Worm (Caenorhabditis elegans): Measurements from ENCODE around the gene srx-136.

The srx-136 gene

DNA sequence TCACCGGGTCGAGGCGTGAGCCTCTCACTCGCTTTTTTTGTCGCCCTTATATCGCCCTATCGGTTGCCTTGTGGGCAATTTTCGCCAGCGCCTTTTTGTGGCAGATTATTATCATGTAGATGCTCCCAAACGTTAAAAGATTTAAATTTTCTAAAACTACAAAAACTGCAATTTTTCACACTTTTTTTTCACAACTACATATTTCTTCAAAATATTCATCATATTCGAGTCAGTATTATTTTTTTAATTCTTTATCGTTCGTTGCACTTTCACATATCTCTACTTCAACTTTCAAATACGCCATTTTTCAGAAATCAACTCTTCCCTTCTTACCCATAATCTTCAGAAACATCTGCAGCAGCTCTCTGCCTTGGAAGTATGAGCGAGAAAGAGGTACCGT, 44.3 kb upstream of the srx-136 start, which contains the start of gene ceh-24:
ceh-24 (plus strand) TSS at position 301 of the 400 bp plus-strand sequence.
- TF ChIP-seq nhr-27 (tag; optimal IDR thresholded peaks at IDR 0.05) (no peak), let-526 (GFP tag; IDR thresholded peaks at IDR 0.05) (no peak)

DNA sequence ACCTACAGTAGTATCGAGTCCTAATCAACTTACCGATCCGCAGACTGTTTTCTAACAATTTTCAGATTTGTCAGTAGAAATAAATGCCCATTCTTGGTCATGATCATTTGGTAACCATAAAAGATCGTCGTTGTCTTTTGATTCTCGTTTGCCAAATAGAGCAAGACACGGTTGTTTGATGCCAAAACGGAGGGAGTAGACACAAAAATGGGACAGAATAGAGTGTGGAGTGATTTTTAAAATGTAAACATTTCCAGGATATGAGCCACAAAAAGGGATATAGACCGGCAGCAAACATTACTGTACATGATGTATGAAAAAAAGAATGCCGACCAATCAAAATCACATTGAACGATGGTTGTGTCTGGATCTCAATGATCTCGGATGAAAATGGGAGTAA, 40.4 kb upstream of the srx-136 start, which contains the start of gene F55B12.2:
F55B12.2 (minus strand) TSS at position 101 of the 400 bp plus-strand sequence.
- TF ChIP-seq Y56A3A.18 (GFP tag; IDR thresholded peaks at IDR 0.05) (no peak), let-526 (GFP tag; IDR thresholded peaks at IDR 0.05) (no peak), F33H1.4 (GFP tag; IDR thresholded peaks at IDR 0.05) (no peak), F10E7.11 (tag; optimal IDR thresholded peaks at IDR 0.05) (no peak), snpc-3.4 (tag; optimal IDR thresholded peaks at IDR 0.05) (no peak), nfya-2 (GFP tag; IDR thresholded peaks at IDR 0.05) (no peak), repo-1 (tag; optimal IDR thresholded peaks at IDR 0.05) (no peak), lag-1 (GFP tag; IDR thresholded peaks at IDR 0.05) (no peak), unc-130 (GFP tag; optimal IDR thresholded peaks at IDR 0.05) (no peak), lsy-27 (tag; optimal IDR thresholded peaks at IDR 0.05; ENCODE audit: borderline replicate concordance, insufficient read depth) (no peak), attf-5 (GFP tag; optimal IDR thresholded peaks at IDR 0.05) (no peak), mes-4 (tag; optimal IDR thresholded peaks at IDR 0.05) (no peak), lin-54 (GFP tag; optimal IDR thresholded peaks at IDR 0.05) (no peak), hsf-1 (GFP tag; IDR thresholded peaks at IDR 0.05) (no peak), ets-4 (GFP tag; optimal IDR thresholded peaks at IDR 0.05) (no peak), Y95B8A.8 (GFP tag; IDR thresholded peaks at IDR 0.05) (no peak), xnd-1 (tag; optimal IDR thresholded peaks at IDR 0.05) (no peak)

DNA sequence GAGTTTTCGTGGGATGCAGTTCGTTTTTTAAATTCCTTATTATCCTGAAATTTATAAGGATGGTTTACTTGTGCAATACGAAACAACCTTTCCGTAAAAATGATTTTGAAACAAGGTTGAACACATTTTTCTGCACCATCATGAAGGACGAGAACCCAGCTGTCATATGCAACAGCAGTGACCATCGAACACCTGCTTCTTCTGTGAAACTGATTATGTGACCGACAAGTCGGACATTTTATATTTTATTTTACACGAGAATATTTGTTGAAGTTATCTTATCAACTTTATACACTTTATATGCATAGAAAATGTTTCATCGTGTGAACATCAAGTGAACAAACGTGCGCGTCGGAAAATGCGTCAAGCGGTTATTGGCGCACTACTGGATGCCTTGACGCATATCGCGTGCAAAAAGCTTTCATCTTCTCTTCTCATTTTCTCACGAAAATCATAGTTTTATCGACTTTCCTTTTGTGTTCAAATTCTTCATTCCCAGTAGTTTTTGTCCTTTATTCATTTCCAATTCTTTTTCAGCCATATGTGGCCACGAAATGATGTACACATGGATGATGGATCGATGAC, 38.3 kb upstream of the srx-136 start, which contains the start of gene sel-10:
sel-10 (plus strand) TSS at position 538 of the 585 bp plus-strand sequence.
- TF ChIP-seq zfh-2 (GFP tag; conservative IDR thresholded peaks at IDR 0.05) = no peak
- TF ChIP-seq snpc-4 (GFP tag; optimal IDR thresholded peaks at IDR 0.05) = peak; percentile 65
- TF ChIP-seq snpc-4 (tag; optimal IDR thresholded peaks at IDR 0.05) = peak in 2 of 4 experiments; percentile 33 to 65
- no peak for TF ChIP-seq hsf-1 (GFP tag; IDR thresholded peaks at IDR 0.05)
- TF ChIP-seq lin-26 (GFP tag; IDR thresholded peaks at IDR 0.05) = no peak
- TF ChIP-seq egl-18 (GFP tag; IDR thresholded peaks at IDR 0.05) = no peak
- TF ChIP-seq attf-5 (GFP tag; optimal IDR thresholded peaks at IDR 0.05) = peak; percentile 35
- peak; percentile 15 for TF ChIP-seq efl-1 (GFP tag; optimal IDR thresholded peaks at IDR 0.05)
- TF ChIP-seq sea-2 (GFP tag; IDR thresholded peaks at IDR 0.05) = no peak
- peak; percentile 31; the same call in 1 of the 2 replicates for TF ChIP-seq rcor-1 (GFP tag; IDR thresholded peaks at IDR 0.05)
- no peak for TF ChIP-seq fkh-3 (tag; optimal IDR thresholded peaks at IDR 0.05)
- peak; percentile 40 for TF ChIP-seq F23B12.7 (tag; optimal IDR thresholded peaks at IDR 0.05; ENCODE audit: insufficient read depth)
- TF ChIP-seq somi-1 (GFP tag; optimal IDR thresholded peaks at IDR 0.05) = no peak
- no peak for TF ChIP-seq Y67H2A.10 (GFP tag; conservative IDR thresholded peaks at IDR 0.05)
- no peak for TF ChIP-seq T26A5.8 (tag; optimal IDR thresholded peaks at IDR 0.05)
- peak; percentile 95 for TF ChIP-seq ztf-18 (tag; optimal IDR thresholded peaks at IDR 0.05)
- TF ChIP-seq K11D2.4 (GFP tag; IDR thresholded peaks at IDR 0.05) = 0 out of 2 replicates have a peak, but pooled peaks have one; percentile 42
- peak; percentile 71; the same call in 1 of the 2 replicates for TF ChIP-seq madf-6 (GFP tag; IDR thresholded peaks at IDR 0.05)
- TF ChIP-seq madf-8 (GFP tag; conservative IDR thresholded peaks at IDR 0.05) = 0 out of 2 replicates have a peak, but pooled peaks have one; percentile 13
- TF ChIP-seq dpl-1 (GFP tag; optimal IDR thresholded peaks at IDR 0.05) = peak; percentile 7
- TF ChIP-seq snpc-3.4 (tag; optimal IDR thresholded peaks at IDR 0.05) = peak; percentile 18
- TF ChIP-seq nhr-80 (tag; optimal IDR thresholded peaks at IDR 0.05) = peak; percentile 66
- no peak for TF ChIP-seq B0261.1 (tag; optimal IDR thresholded peaks at IDR 0.05)
- TF ChIP-seq mcd-1 (GFP tag; IDR thresholded peaks at IDR 0.05) = peak; percentile 77
- TF ChIP-seq lsl-1 (GFP tag; optimal IDR thresholded peaks at IDR 0.05) = peak; percentile 43
- no peak for TF ChIP-seq nhr-120 (GFP tag; IDR thresholded peaks at IDR 0.05)
- peak; percentile 67 for TF ChIP-seq ZK185.1 (tag; optimal IDR thresholded peaks at IDR 0.05; ENCODE audit: poor library complexity, severe bottlenecking)
- TF ChIP-seq zim-3 (tag; optimal IDR thresholded peaks at IDR 0.05) = no peak
- peak; percentile 31 for TF ChIP-seq K12H6.12 (tag; optimal IDR thresholded peaks at IDR 0.05)
- 0 out of 2 replicates have a peak, but pooled peaks have one; percentile 20 for TF ChIP-seq attf-3 (GFP tag; conservative IDR thresholded peaks at IDR 0.05)
